Worm (Caenorhabditis elegans): Measurements from ENCODE around the gene lge-1.
A peak's percentile ranks its signal among the peaks of the same experiment; 100 is the strongest.

lge-1 gene

ce11 chrX:10966251-10966650 lies at the start of gene lge-1:
lge-1 (plus strand) TSS chrX:10966551.
- no peak for TF ChIP-seq fos-1 (tag; optimal IDR thresholded peaks at IDR 0.05)
- TF ChIP-seq nhr-237 (tag; optimal IDR thresholded peaks at IDR 0.05), result no peak
- TF ChIP-seq unc-55 (GFP tag; optimal IDR thresholded peaks at IDR 0.05), result no peak
- TF ChIP-seq mab-5 (tag; optimal IDR thresholded peaks at IDR 0.05), result no peak
- no peak for TF ChIP-seq ztf-4 (tag; optimal IDR thresholded peaks at IDR 0.05)
- no peak for TF ChIP-seq nhr-77 (tag; optimal IDR thresholded peaks at IDR 0.05)
- TF ChIP-seq ZK546.5 (tag; optimal IDR thresholded peaks at IDR 0.05), result no peak
- no peak for TF ChIP-seq skn-1 (tag; optimal IDR thresholded peaks at IDR 0.05)
- TF ChIP-seq snpc-4 (tag; optimal IDR thresholded peaks at IDR 0.05), result no peak
- TF ChIP-seq C34F6.9 (tag; optimal IDR thresholded peaks at IDR 0.05), result no peak
- no peak for TF ChIP-seq alr-1 (tag; optimal IDR thresholded peaks at IDR 0.05)
- no peak for TF ChIP-seq lin-11 (tag; optimal IDR thresholded peaks at IDR 0.05)
- TF ChIP-seq crh-2 (tag; optimal IDR thresholded peaks at IDR 0.05), result no peak
- TF ChIP-seq blmp-1 (tag; optimal IDR thresholded peaks at IDR 0.05; ENCODE audit: insufficient read depth), result no peak
- no peak for TF ChIP-seq nhr-23 (tag; optimal IDR thresholded peaks at IDR 0.05)
- no peak for TF ChIP-seq ztf-11 (tag; optimal IDR thresholded peaks at IDR 0.05)
- TF ChIP-seq nhr-6 (tag; optimal IDR thresholded peaks at IDR 0.05), result no peak

- no peak for TF ChIP-seq C34F6.9 (tag; optimal IDR thresholded peaks at IDR 0.05)
- no peak for TF ChIP-seq lsy-2 (tag; optimal IDR thresholded peaks at IDR 0.05)
- no peak for TF ChIP-seq skn-1 (tag; optimal IDR thresholded peaks at IDR 0.05)
- TF ChIP-seq nhr-237 (tag; optimal IDR thresholded peaks at IDR 0.05), result no peak
- no peak for TF ChIP-seq ztf-4 (tag; optimal IDR thresholded peaks at IDR 0.05)
- no peak for TF ChIP-seq nhr-6 (tag; optimal IDR thresholded peaks at IDR 0.05)
- no peak for TF ChIP-seq sma-3 (GFP tag; optimal IDR thresholded peaks at IDR 0.05)
Measured at ce11 chrX:10919613-10920012, 46.7 kb upstream of the lge-1 start, which contains the start of gene nstp-9. nstp-9 (minus strand) TSS chrX:10919713.

ce11 chrX:10924031-10924430 lies 42.3 kb upstream of the lge-1 start:
- TF ChIP-seq nhr-23 (tag; optimal IDR thresholded peaks at IDR 0.05) (no peak), skn-1 (tag; optimal IDR thresholded peaks at IDR 0.05) (no peak), R02D3.7 (tag; optimal IDR thresholded peaks at IDR 0.05) (no peak), sem-4 (tag; optimal IDR thresholded peaks at IDR 0.05) (no peak), Y55F3AM.14 (GFP tag; optimal IDR thresholded peaks at IDR 0.05) (no peak), lin-13 (GFP tag; optimal IDR thresholded peaks at IDR 0.05) (no peak), ama-1 (optimal IDR thresholded peaks at IDR 0.05) (no peak), fos-1 (tag; optimal IDR thresholded peaks at IDR 0.05) (no peak), nhr-21 (tag; optimal IDR thresholded peaks at IDR 0.05) (no peak), nhr-25 (tag; optimal IDR thresholded peaks at IDR 0.05) (no peak), mab-5 (tag; optimal IDR thresholded peaks at IDR 0.05) (no peak), C34F6.9 (tag; optimal IDR thresholded peaks at IDR 0.05) (no peak)

- TF ChIP-seq fos-1 (tag; optimal IDR thresholded peaks at IDR 0.05) (no peak), egl-27 (tag; optimal IDR thresholded peaks at IDR 0.05) (no peak)
Measured at ce11 chrX:10927136-10927535, 39.2 kb upstream of the lge-1 start.

- TF ChIP-seq F13H6.1 (tag; optimal IDR thresholded peaks at IDR 0.05) (no peak), lin-39 (tag; optimal IDR thresholded peaks at IDR 0.05) (no peak), fos-1 (tag; optimal IDR thresholded peaks at IDR 0.05) (peak; percentile 78), blmp-1 (tag; optimal IDR thresholded peaks at IDR 0.05; ENCODE audit: insufficient read depth) (no peak), nhr-21 (tag; optimal IDR thresholded peaks at IDR 0.05) (no peak)
Measured at ce11 chrX:10928948-10929563, 37.3 kb upstream of the lge-1 start, which contains the start of gene dgn-1. dgn-1 (minus strand) TSS chrX:10928998.

ce11 chrX:10932087-10932486 lies 34.3 kb upstream of the lge-1 start:
- TF ChIP-seq sem-4 (tag; optimal IDR thresholded peaks at IDR 0.05), result no peak
- no peak for TF ChIP-seq alr-1 (tag; optimal IDR thresholded peaks at IDR 0.05)
- no peak for TF ChIP-seq nhr-6 (tag; optimal IDR thresholded peaks at IDR 0.05)

All from whole organism, L2 larva.